Worm (Caenorhabditis elegans): ENCODE measurements around the gene F13H10.1.

ce11 chrIV:11029412-11029811 is 25.0 kb downstream of the F13H10.1 start, which contains the start of gene hrg-5:
- TF ChIP-seq sma-9 (GFP tag; optimal IDR thresholded peaks at IDR 0.05) (peak; percentile 66), sma-9 (tag; optimal IDR thresholded peaks at IDR 0.05) (no peak), elt-1 (tag; optimal IDR thresholded peaks at IDR 0.05) (no peak), nhr-237 (tag; optimal IDR thresholded peaks at IDR 0.05) (no peak), aly-2 (tag; optimal IDR thresholded peaks at IDR 0.05) (no peak), snpc-4 (tag; optimal IDR thresholded peaks at IDR 0.05) (no peak), crh-2 (tag; optimal IDR thresholded peaks at IDR 0.05) (peak; percentile 19), ama-1 (optimal IDR thresholded peaks at IDR 0.05) (no peak), ceh-82 (tag; optimal IDR thresholded peaks at IDR 0.05) (no peak)

All from whole organism, L2 larva.